Worm (Caenorhabditis elegans) whole organism, L2 larva: Measurements from ENCODE around the gene unc-27.

ENCODE experiments used
- C34F6.9 ChIP-seq: fragments of 150-350 bp; optimal IDR thresholded peaks from 2 replicates; lab custom pipeline; 2014; ENCODE audit warnings: missing biosample characterization, missing genetic modification characterization
- ceh-82 ChIP-seq: fragments of 150-350 bp; optimal IDR thresholded peaks from 2 replicates; lab custom pipeline; 2014; ENCODE audit warnings: missing biosample characterization, missing genetic modification characterization
- nhr-11 ChIP-seq: fragments of 150-350 bp; optimal IDR thresholded peaks from 2 replicates; lab custom pipeline; 2014; ENCODE audit warnings: missing biosample characterization, missing genetic modification characterization
- nhr-237 ChIP-seq: fragments of 150-350 bp; optimal IDR thresholded peaks from 2 replicates; lab custom pipeline; 2014; ENCODE audit warnings: missing biosample characterization, missing genetic modification characterization
- nhr-77 ChIP-seq: fragments of 150-350 bp; optimal IDR thresholded peaks from 2 replicates; lab custom pipeline; 2014; ENCODE audit warnings: missing biosample characterization, missing genetic modification characterization
- unc-62 ChIP-seq: fragments of 150-350 bp; optimal IDR thresholded peaks from 2 replicates; lab custom pipeline; 2014; ENCODE audit warnings: missing biosample characterization, missing genetic modification reagents, missing genetic modification characterization

ce11 chrX:8762927-8763326 lies 26.3 kb upstream of the unc-27 start:
- TF ChIP-seq ceh-82 (tag; lab: Kevin White, UChicago) (no peak), C34F6.9 (tag; lab: Kevin White, UChicago) (no peak), nhr-11 (no peak), unc-62 (GFP tag; lab: Kevin White, UChicago) (no peak), nhr-237 (no peak), nhr-77 (tag; lab: Kevin White, UChicago) (no peak)
